Worm (Caenorhabditis elegans): ENCODE data around the gene C15B12.3.
A peak's percentile ranks its signal among the peaks of the same experiment; 100 is the strongest.

C15B12.3 gene

DNA sequence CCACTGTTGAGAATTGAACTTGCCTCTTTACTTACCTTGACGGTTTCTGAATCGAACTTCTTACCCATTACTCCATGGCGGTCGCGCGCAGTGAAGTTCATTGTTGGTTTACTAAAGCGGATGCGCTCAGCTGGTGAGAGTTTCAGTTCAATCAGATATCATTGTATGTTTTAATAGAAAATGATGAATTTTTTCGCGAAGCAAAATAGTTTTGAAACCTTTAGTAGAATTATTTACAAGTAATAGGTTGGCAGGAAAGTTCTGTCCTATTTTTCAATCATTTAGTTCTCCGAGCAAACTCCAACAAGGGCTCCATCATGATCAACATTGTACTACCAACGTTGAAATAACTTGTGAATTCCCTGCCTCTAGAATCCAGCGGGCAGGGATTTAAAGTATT, at the start of gene C15B12.3:
Gene C15B12.3 (minus strand): TSS at position 101 of the 400 bp plus-strand sequence.
- TF ChIP-seq ztf-4 (tag; optimal IDR thresholded peaks at IDR 0.05) = no peak
- no peak for TF ChIP-seq skn-1 (tag; optimal IDR thresholded peaks at IDR 0.05)
- TF ChIP-seq lin-15B (tag; optimal IDR thresholded peaks at IDR 0.05) = no peak
- no peak for TF ChIP-seq ZK546.5 (tag; optimal IDR thresholded peaks at IDR 0.05)
- TF ChIP-seq jun-1 (tag; optimal IDR thresholded peaks at IDR 0.05) = no peak
- TF ChIP-seq lsy-12 (tag; optimal IDR thresholded peaks at IDR 0.05) = no peak
- no peak for TF ChIP-seq hmg-11 (tag; optimal IDR thresholded peaks at IDR 0.05)
- TF ChIP-seq ceh-16 (tag; optimal IDR thresholded peaks at IDR 0.05) = no peak
- TF ChIP-seq nhr-23 (tag; optimal IDR thresholded peaks at IDR 0.05) = no peak
- TF ChIP-seq fos-1 (tag; optimal IDR thresholded peaks at IDR 0.05) = no peak
- TF ChIP-seq nhr-43 (tag; optimal IDR thresholded peaks at IDR 0.05; ENCODE audit: poor library complexity, severe bottlenecking) = no peak

DNA sequence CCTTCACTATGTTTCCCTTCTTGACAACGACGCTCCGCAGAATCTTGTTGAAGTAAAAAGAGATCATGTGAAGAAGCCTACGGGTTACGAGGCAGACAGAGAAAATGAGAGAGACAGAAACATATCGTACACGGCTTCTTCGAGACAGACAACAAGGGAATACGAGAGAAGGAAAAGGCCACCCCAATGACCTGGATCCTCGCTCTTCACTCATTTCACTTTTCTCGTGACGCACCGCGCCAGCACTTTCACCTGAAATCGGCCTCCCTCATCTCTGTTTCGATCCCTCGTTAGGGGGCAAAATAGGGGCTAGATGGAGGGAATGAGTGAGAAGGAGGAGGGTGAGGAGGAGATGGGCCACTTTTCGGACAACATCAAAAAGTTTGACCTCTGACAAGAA, 47.9 kb upstream of the C15B12.3 start:
- TF ChIP-seq jun-1 (tag; optimal IDR thresholded peaks at IDR 0.05) (no peak), nhr-43 (tag; optimal IDR thresholded peaks at IDR 0.05; ENCODE audit: poor library complexity, severe bottlenecking) (peak; percentile 28), lin-15B (tag; optimal IDR thresholded peaks at IDR 0.05) (no peak), nhr-25 (tag; optimal IDR thresholded peaks at IDR 0.05) (peak; percentile 78), fkh-10 (GFP tag; optimal IDR thresholded peaks at IDR 0.05) (no peak), ztf-4 (tag; optimal IDR thresholded peaks at IDR 0.05) (no peak), fos-1 (tag; optimal IDR thresholded peaks at IDR 0.05) (no peak), daf-12 (tag; optimal IDR thresholded peaks at IDR 0.05) (no peak), unc-62 (GFP tag; optimal IDR thresholded peaks at IDR 0.05) (peak; percentile 10), lsy-12 (tag; optimal IDR thresholded peaks at IDR 0.05) (no peak), nhr-23 (tag; optimal IDR thresholded peaks at IDR 0.05) (peak; percentile 95), fkh-2 (tag; optimal IDR thresholded peaks at IDR 0.05) (no peak), elt-2 (tag; optimal IDR thresholded peaks at IDR 0.05) (no peak), skn-1 (tag; optimal IDR thresholded peaks at IDR 0.05) (no peak)

DNA sequence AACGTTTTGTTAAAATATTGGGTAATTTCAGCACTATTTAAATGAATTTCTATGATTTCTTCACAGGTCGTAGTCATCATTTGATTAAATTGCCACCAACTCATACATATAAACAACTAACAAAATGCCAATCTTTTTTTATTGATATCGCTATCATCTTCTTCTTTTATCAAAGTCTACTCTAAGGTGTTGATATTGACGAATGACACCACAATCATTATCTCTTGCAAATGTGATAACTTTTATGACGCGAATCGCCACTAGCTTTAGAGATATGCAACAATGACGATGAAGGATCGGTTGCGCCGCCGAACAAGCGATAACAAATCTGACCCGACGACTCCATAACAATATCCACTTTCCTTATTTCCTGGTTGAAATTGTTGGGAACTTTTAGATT, 47.1 kb upstream of the C15B12.3 start:
- peak in 1 of 3 experiments; percentile 32 for TF ChIP-seq elt-3 (tag; optimal IDR thresholded peaks at IDR 0.05)
- TF ChIP-seq eor-1 (tag; optimal IDR thresholded peaks at IDR 0.05) = no peak
- TF ChIP-seq elt-2 (tag; optimal IDR thresholded peaks at IDR 0.05) = peak; percentile 47
- no peak for TF ChIP-seq nhr-237 (tag; optimal IDR thresholded peaks at IDR 0.05)
- TF ChIP-seq hmg-11 (tag; optimal IDR thresholded peaks at IDR 0.05) = no peak
- TF ChIP-seq fos-1 (tag; optimal IDR thresholded peaks at IDR 0.05) = no peak
- no peak for TF ChIP-seq ceh-16 (tag; optimal IDR thresholded peaks at IDR 0.05)
- peak; percentile 61 for TF ChIP-seq nhr-23 (tag; optimal IDR thresholded peaks at IDR 0.05)

DNA sequence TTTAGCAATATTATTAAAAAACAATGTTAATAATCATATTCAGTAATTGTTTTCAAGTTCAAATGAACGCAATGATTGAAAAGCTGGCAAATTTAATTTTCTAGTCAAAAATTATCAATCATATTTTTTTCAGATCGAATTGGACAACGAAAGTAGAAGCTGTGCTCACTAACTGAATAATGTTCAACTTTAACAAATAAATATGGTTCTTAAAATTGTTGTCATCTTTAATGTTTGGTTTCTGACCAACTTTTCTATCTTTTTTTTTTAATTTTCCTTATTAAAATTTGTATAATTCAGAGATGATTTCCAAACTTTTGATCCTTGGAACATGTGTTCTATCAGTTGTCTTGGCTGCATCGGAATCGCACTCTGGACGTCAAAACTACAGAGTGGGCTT, 44.6 kb upstream of the C15B12.3 start, which contains the start of gene ttr-35:
Gene ttr-35 (plus strand): TSS at position 301 of the 400 bp plus-strand sequence.
- TF ChIP-seq ceh-9 (tag; optimal IDR thresholded peaks at IDR 0.05) = no peak
- TF ChIP-seq nhr-77 (tag; optimal IDR thresholded peaks at IDR 0.05) = no peak
- no peak for TF ChIP-seq pha-4 (tag; optimal IDR thresholded peaks at IDR 0.05)

DNA sequence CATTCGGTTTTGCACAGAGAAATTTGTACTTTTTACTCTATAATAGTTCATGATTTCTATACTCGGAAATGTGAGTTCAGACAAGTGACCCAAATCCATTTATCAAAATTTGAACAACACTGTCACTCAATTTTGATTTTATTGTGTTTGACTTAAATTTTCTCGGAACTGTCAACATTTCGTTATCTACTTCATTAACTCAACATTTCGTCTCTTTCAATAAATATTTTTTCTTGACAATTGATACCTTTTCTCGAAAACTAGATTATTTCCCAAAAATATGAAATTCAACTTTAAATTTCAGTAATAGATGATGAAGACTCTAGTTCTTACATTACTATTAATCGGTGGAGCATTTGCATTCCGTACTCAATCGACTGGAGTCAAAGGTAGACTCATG, 43.3 kb upstream of the C15B12.3 start, which contains the start of gene ttr-36:
Gene ttr-36 (plus strand): TSS at position 301 of the 400 bp plus-strand sequence.
- TF ChIP-seq sea-2 (GFP tag; optimal IDR thresholded peaks at IDR 0.05) (no peak), lin-39 (tag; optimal IDR thresholded peaks at IDR 0.05) (no peak), nhr-25 (tag; optimal IDR thresholded peaks at IDR 0.05) (no peak), ceh-9 (tag; optimal IDR thresholded peaks at IDR 0.05) (no peak)

DNA sequence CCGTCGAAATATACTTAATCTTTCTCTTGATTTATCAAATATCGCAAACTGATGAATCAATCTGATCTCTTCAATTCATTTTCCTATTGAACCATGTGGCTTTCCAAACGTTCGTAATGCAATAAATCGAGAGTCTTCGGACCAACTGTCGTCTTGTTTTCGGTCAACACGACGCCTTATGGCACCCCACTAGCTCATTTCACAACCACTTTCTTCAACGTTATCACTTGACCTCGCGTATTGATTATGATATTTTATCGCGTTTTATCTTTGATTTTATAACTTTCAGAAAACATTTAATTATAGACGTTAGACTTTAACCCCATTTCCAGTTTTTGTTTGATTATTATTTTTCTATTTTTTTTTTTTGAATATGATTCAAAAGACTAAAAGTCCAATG, 42.5 kb upstream of the C15B12.3 start:
- TF ChIP-seq egl-5 (tag; optimal IDR thresholded peaks at IDR 0.05) = peak; percentile 49
- peak; percentile 59 for TF ChIP-seq elt-2 (tag; optimal IDR thresholded peaks at IDR 0.05)
- peak; percentile 27 for TF ChIP-seq pqm-1 (tag; optimal IDR thresholded peaks at IDR 0.05)
- TF ChIP-seq hmg-11 (tag; optimal IDR thresholded peaks at IDR 0.05) = no peak

DNA sequence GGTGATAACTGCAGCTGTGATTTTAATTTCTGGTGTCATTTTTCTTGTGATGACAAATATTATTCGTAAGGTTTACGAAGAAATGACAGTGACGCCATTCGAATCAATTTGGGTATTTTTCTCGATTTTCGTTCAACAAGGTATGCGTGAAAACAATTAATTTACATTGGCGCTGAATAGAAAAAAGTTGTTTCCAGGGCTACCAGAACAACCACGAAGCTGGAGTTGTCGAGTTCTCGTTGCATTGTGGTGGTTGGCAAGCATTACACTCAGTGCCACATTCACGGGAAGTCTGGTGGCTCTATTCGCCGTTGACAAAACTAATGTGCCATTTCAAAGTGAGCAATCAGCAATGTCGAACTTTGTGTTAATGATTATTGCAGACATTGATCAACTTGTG, 40.4 kb upstream of the C15B12.3 start:
- TF ChIP-seq egl-5 (tag; optimal IDR thresholded peaks at IDR 0.05) (peak; percentile 29), fkh-10 (GFP tag; optimal IDR thresholded peaks at IDR 0.05) (no peak)

Measured in whole organism, L3 larva.